Fruit fly (Drosophila melanogaster) whole organism, embryonic: ENCODE data around the gene CG3165.

ENCODE experiments used
- Antp ChIP-seq: fragments of 200-800 bp; sonication (Bioruptor generic); optimal IDR thresholded peaks from 3 replicates; lab custom pipeline; 2016; ENCODE audit warnings: missing biosample characterization, missing genetic modification characterization
- CG11504 ChIP-seq: fragments of 200-800 bp; sonication (Bioruptor generic); optimal IDR thresholded peaks from 3 replicates; lab custom pipeline; 2019; ENCODE audit warnings: missing biosample characterization, mild to moderate bottlenecking, missing genetic modification characterization, moderate library complexity
- CG12155 ChIP-seq: fragments of 200-800 bp; sonication (Bioruptor generic); optimal IDR thresholded peaks from 3 replicates; lab custom pipeline; 2016; ENCODE audit warnings: missing biosample characterization, missing genetic modification characterization
- CG12219 ChIP-seq: fragments of 200-800 bp; sonication (Bioruptor generic); optimal IDR thresholded peaks from 3 replicates; lab custom pipeline; 2018; ENCODE audit warnings: missing biosample characterization, mild to moderate bottlenecking, missing genetic modification characterization
- CG12769 ChIP-seq: fragments of 200-800 bp; sonication (Bioruptor generic); optimal IDR thresholded peaks from 2 replicates; lab custom pipeline; 2019; ENCODE audit warnings: missing biosample characterization, mild to moderate bottlenecking, missing genetic modification characterization, moderate library complexity
- CG13624 ChIP-seq: fragments of 200-800 bp; sonication (Bioruptor generic); optimal IDR thresholded peaks from 2 replicates; lab custom pipeline; 2016; ENCODE audit warnings: missing biosample characterization, missing genetic modification characterization
- CG13894 ChIP-seq: fragments of 200-800 bp; sonication (Bioruptor generic); optimal IDR thresholded peaks from 3 replicates; lab custom pipeline; 2018; ENCODE audit warnings: missing biosample characterization, mild to moderate bottlenecking, missing genetic modification characterization, moderate library complexity
- CG1792 ChIP-seq: fragments of 200-800 bp; sonication (Bioruptor generic); optimal IDR thresholded peaks from 2 replicates; lab custom pipeline; 2016; ENCODE audit warnings: missing biosample characterization, missing genetic modification characterization
- CG2120 ChIP-seq: fragments of 200-800 bp; sonication (Bioruptor generic); optimal IDR thresholded peaks from 3 replicates; lab custom pipeline; 2016; ENCODE audit warnings: missing biosample characterization, missing genetic modification characterization
- CG31365 ChIP-seq: fragments of 200-800 bp; sonication (Bioruptor generic); optimal IDR thresholded peaks from 2 replicates; lab custom pipeline; 2018; ENCODE audit warnings: missing biosample characterization, mild to moderate bottlenecking, missing genetic modification characterization
- CG42726 ChIP-seq: fragments of 200-800 bp; sonication (Bioruptor generic); IDR thresholded peaks from 2 replicates; pipeline ENCODE4 v1.3.6; 2022; ENCODE audit warnings: missing biosample characterization, missing genetic modification characterization; ENCODE audit not compliant: partially characterized antibody
- CG4424 ChIP-seq: fragments of 200-800 bp; sonication (Bioruptor generic); optimal IDR thresholded peaks from 3 replicates; lab custom pipeline; 2016; ENCODE audit warnings: missing biosample characterization, missing genetic modification characterization
- CG4707 ChIP-seq: fragments of 200-800 bp; sonication (Bioruptor generic); optimal IDR thresholded peaks from 2 replicates; lab custom pipeline; 2018; ENCODE audit warnings: missing biosample characterization, mild to moderate bottlenecking, missing genetic modification characterization, moderate library complexity
- CG8281 ChIP-seq: fragments of 200-800 bp; sonication (Bioruptor generic); optimal IDR thresholded peaks from 2 replicates; lab custom pipeline; 2018; ENCODE audit warnings: missing biosample characterization, mild to moderate bottlenecking, missing genetic modification characterization, moderate library complexity
- Chrac-16 ChIP-seq: fragments of 200-800 bp; sonication (Bioruptor generic); optimal IDR thresholded peaks from 3 replicates; lab custom pipeline; 2016; ENCODE audit warnings: missing biosample characterization, missing genetic modification characterization
- CoRest ChIP-seq: fragments of 200-800 bp; sonication (Bioruptor generic); optimal IDR thresholded peaks from 3 replicates; lab custom pipeline; 2018; ENCODE audit warnings: missing biosample characterization, mild to moderate bottlenecking, missing genetic modification characterization, moderate library complexity
- Fer1 ChIP-seq: fragments of 200-800 bp; sonication (Bioruptor generic); optimal IDR thresholded peaks from 2 replicates; lab custom pipeline; 2017; ENCODE audit warnings: missing biosample characterization, mild to moderate bottlenecking, missing genetic modification characterization
- Fer3 ChIP-seq: fragments of 200-800 bp; sonication (Bioruptor generic); optimal IDR thresholded peaks from 2 replicates; lab custom pipeline; 2018; ENCODE audit warnings: missing biosample characterization, mild to moderate bottlenecking, missing genetic modification characterization, moderate library complexity
- HHEX ChIP-seq: fragments of 200-800 bp; sonication (Bioruptor generic); optimal IDR thresholded peaks from 3 replicates; lab custom pipeline; 2017; ENCODE audit warnings: missing biosample characterization, mild to moderate bottlenecking, missing genetic modification characterization, missing genetic modification reagents
- HmgD ChIP-seq: fragments of 200-800 bp; sonication (Bioruptor generic); optimal IDR thresholded peaks from 3 replicates; lab custom pipeline; 2016; ENCODE audit warnings: missing biosample characterization, missing genetic modification characterization
- Hmr ChIP-seq: fragments of 200-800 bp; sonication (Bioruptor generic); optimal IDR thresholded peaks from 3 replicates; lab custom pipeline; 2017; ENCODE audit warnings: mild to moderate bottlenecking, missing biosample characterization, missing genetic modification reagents, missing genetic modification characterization
- Med ChIP-seq: fragments of 200-800 bp; sonication (Bioruptor generic); peaks from one replicate; lab custom pipeline; 2016; ENCODE audit warnings: missing biosample characterization, missing genetic modification characterization, mild to moderate bottlenecking, inconsistent platforms, moderate library complexity
- Myb ChIP-seq: fragments of 200-800 bp; sonication (Bioruptor generic); optimal IDR thresholded peaks from 2 replicates; lab custom pipeline; 2016; ENCODE audit warnings: missing biosample characterization, missing genetic modification characterization
- NC2β ChIP-seq: fragments of 200-800 bp; sonication (Bioruptor generic); optimal IDR thresholded peaks from 2 replicates; lab custom pipeline; 2016; ENCODE audit warnings: missing biosample characterization, missing genetic modification characterization
- Sox102F ChIP-seq: fragments of 200-800 bp; sonication (Bioruptor generic); optimal IDR thresholded peaks from 2 replicates; lab custom pipeline; 2018; ENCODE audit warnings: missing biosample characterization, mild to moderate bottlenecking, missing genetic modification characterization, moderate library complexity
- Trl ChIP-seq, 3 experiments: fragments of >200 bp in 2 of 3; fragments of 200-800 bp in 1 of 3; sonication (Bioruptor generic) in 1 of 3; optimal IDR thresholded peaks; 2 replicates in 1 of 3; 3 replicates in 2 of 3; lab custom pipeline; 2016 to 2017; ENCODE audit warnings: missing biosample characterization in 1 of 3, missing genetic modification characterization in 1 of 3
- Usf ChIP-seq: fragments of 200-800 bp; sonication (Bioruptor generic); optimal IDR thresholded peaks from 2 replicates; lab custom pipeline; 2017; ENCODE audit warnings: missing genotype, missing biosample characterization, missing genetic modification characterization
- al ChIP-seq: fragments of 200-800 bp; sonication (Bioruptor generic); IDR thresholded peaks from 2 replicates; pipeline ENCODE4 v1.3.6; 2022; ENCODE audit warnings: missing biosample characterization, missing genetic modification characterization
- bsh ChIP-seq, 2 experiments: fragments of 200-800 bp; sonication (Bioruptor generic); optimal IDR thresholded peaks; 2 replicates each; lab custom pipeline; 2017 to 2018; ENCODE audit warnings: mild to moderate bottlenecking in 2 of 2, missing biosample characterization in 2 of 2, missing genetic modification characterization in 2 of 2, moderate library complexity in 1 of 2
- cad ChIP-seq: fragments of >200 bp; optimal IDR thresholded peaks from 2 replicates; lab custom pipeline; 2017; ENCODE audit warnings: missing biosample characterization, missing genetic modification characterization
- crc ChIP-seq: fragments of 200-800 bp; sonication (Bioruptor generic); optimal IDR thresholded peaks from 2 replicates; lab custom pipeline; 2016; ENCODE audit warnings: missing biosample characterization, missing genetic modification characterization
- dmrt99B ChIP-seq: fragments of 200-800 bp; sonication (Bioruptor generic); optimal IDR thresholded peaks from 2 replicates; lab custom pipeline; 2018; ENCODE audit warnings: missing biosample characterization, mild to moderate bottlenecking, missing genetic modification characterization, moderate library complexity
- dysf ChIP-seq: fragments of 200-800 bp; sonication (Bioruptor generic); IDR thresholded peaks from 3 replicates; pipeline ENCODE4 v1.3.6; 2022; ENCODE audit warnings: missing biosample characterization, missing genetic modification characterization
- gsb ChIP-seq: fragments of 200-800 bp; sonication (Bioruptor generic); IDR thresholded peaks from 2 replicates; pipeline ENCODE4 v1.3.6; 2022; ENCODE audit warnings: missing biosample characterization, missing genetic modification characterization
- hkb ChIP-seq, 2 experiments: fragments of 200-800 bp in 1 of 2; fragments of >200 bp in 1 of 2; sonication (Bioruptor generic) in 1 of 2; IDR thresholded peaks in 1 of 2; optimal IDR thresholded peaks in 1 of 2; 2 replicates each; pipeline versions ENCODE4 v1.3.6 to Lab custom; 2017 to 2022; ENCODE audit warnings: missing biosample characterization in 1 of 2, missing genetic modification characterization in 1 of 2
- jigr1 ChIP-seq: fragments of 200-800 bp; sonication (Bioruptor generic); IDR thresholded peaks from 3 replicates; pipeline ENCODE4 v1.3.6; 2022; ENCODE audit warnings: missing biosample characterization, missing genetic modification characterization
- lilli ChIP-seq: fragments of 200-800 bp; sonication (Bioruptor generic); optimal IDR thresholded peaks from 3 replicates; lab custom pipeline; 2016; ENCODE audit warnings: missing biosample characterization, missing genetic modification characterization
- maf-S ChIP-seq: fragments of 200-800 bp; sonication (Bioruptor generic); optimal IDR thresholded peaks from 2 replicates; lab custom pipeline; 2016; ENCODE audit warnings: missing biosample characterization, missing genetic modification characterization
- p53 ChIP-seq: fragments of 200-800 bp; sonication (Bioruptor generic); optimal IDR thresholded peaks from 2 replicates; lab custom pipeline; 2016; ENCODE audit warnings: missing biosample characterization, missing genetic modification characterization
- pan ChIP-seq, 4 experiments: fragments of >200 bp in 3 of 4; fragments of 200-800 bp in 1 of 4; sonication (Bioruptor generic) in 1 of 4; optimal IDR thresholded peaks in 3 of 4; IDR thresholded peaks in 1 of 4; 2 replicates each; pipeline versions ENCODE4 v1.3.6 to Lab custom; 2017 to 2022; ENCODE audit warnings: missing biosample characterization in 2 of 4, missing genetic modification characterization in 2 of 4, mixed read lengths in 1 of 4
- pfk ChIP-seq: fragments of 200-800 bp; sonication (Bioruptor generic); optimal IDR thresholded peaks from 2 replicates; lab custom pipeline; 2018; ENCODE audit warnings: missing biosample characterization, mild to moderate bottlenecking, missing genetic modification characterization, moderate library complexity
- sd ChIP-seq: fragments of 200-800 bp; sonication (Bioruptor generic); optimal IDR thresholded peaks from 3 replicates; lab custom pipeline; 2018; ENCODE audit warnings: missing biosample characterization, mild to moderate bottlenecking, missing genetic modification characterization, moderate library complexity
- sens ChIP-seq: fragments of 200-800 bp; sonication (Bioruptor generic); peaks from one replicate; lab custom pipeline; 2016; ENCODE audit warnings: missing biosample characterization, missing genetic modification characterization
- slbo ChIP-seq: fragments of 200-800 bp; sonication (Bioruptor generic); IDR thresholded peaks from 2 replicates; pipeline ENCODE4 v1.3.6; 2022; ENCODE audit warnings: missing biosample characterization, missing genetic modification characterization
- sna ChIP-seq: fragments of 200-800 bp; sonication (Bioruptor generic); IDR thresholded peaks from 2 replicates; pipeline ENCODE4 v1.3.6; 2022; ENCODE audit warnings: missing biosample characterization, missing genetic modification characterization; ENCODE audit not compliant: partially characterized antibody
- stc ChIP-seq: fragments of 200-800 bp; sonication (Bioruptor generic); IDR thresholded peaks from 2 replicates; pipeline ENCODE4 v1.3.6; 2022; ENCODE audit warnings: missing biosample characterization, missing genetic modification characterization
- toy ChIP-seq: fragments of 200-800 bp; sonication (Bioruptor generic); IDR thresholded peaks from 2 replicates; pipeline ENCODE4 v1.3.6; 2022; ENCODE audit warnings: missing biosample characterization, missing genetic modification characterization
- unc-4 ChIP-seq: fragments of 200-800 bp; sonication (Bioruptor generic); IDR thresholded peaks from 2 replicates; pipeline ENCODE4 v1.3.6; 2022; ENCODE audit warnings: missing biosample characterization, missing genetic modification characterization; ENCODE audit not compliant: partially characterized antibody
- z ChIP-seq: fragments of 200-800 bp; sonication (Bioruptor generic); IDR thresholded peaks from 3 replicates; pipeline ENCODE4 v1.3.6; 2022; ENCODE audit warnings: missing biosample characterization, missing genetic modification characterization
- zfh1 ChIP-seq: fragments of 200-800 bp; sonication (Bioruptor generic); IDR thresholded peaks from 3 replicates; pipeline ENCODE4 v1.3.6; 2022; ENCODE audit warnings: missing biosample characterization, missing genetic modification characterization

Gene CG3165

DNA sequence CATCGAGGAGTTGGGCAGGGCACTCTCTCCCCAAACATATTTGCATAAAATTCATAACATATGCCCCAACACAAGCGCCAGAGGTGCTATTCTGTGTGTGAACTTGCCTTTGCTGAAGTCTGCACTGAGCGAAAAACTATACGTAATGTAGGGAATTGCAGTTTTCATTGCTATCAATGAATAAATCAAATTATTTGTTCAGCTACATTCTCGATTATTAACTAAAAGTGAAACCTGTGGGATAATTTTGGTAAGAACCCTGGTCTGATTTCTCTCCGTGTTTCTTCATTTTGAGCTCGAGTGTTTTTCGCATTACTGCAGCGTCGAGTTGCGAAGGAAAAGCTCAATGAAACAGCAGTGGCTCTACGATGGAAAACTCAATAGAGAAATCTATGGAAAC is 34.3 kb upstream of the CG3165 start (continued):
- no peak for TF ChIP-seq unc-4
- no peak for TF ChIP-seq sd (tag; lab: Kevin White, UChicago)
- TF ChIP-seq Med = peak; percentile 82
- peak; percentile 47; the same call in 1 of the 2 replicates for TF ChIP-seq slbo (GFP tag; lab: Robert Waterston, UW)
- TF ChIP-seq sna (GFP tag; lab: Robert Waterston, UW) = no peak
- peak; percentile 29 for TF ChIP-seq dmrt99B (tag; lab: Kevin White, UChicago)
- no peak for TF ChIP-seq Antp (GFP tag; lab: Kevin White, UChicago)
- TF ChIP-seq Trl (optimal IDR thresholded peaks at IDR 0.05; lab: Kevin White, UChicago) = no peak
- no peak for TF ChIP-seq Trl (GFP tag; optimal IDR thresholded peaks at IDR 0.05; lab: Kevin White, UChicago)
- peak; percentile 64 for TF ChIP-seq sens (GFP tag; lab: Kevin White, UChicago)
- TF ChIP-seq CG12155 (GFP tag; lab: Kevin White, UChicago) = no peak
- TF ChIP-seq Myb = no peak
- TF ChIP-seq Sox102F (GFP tag; lab: Kevin White, UChicago) = peak; percentile 8
- TF ChIP-seq NC2β (GFP tag; lab: Kevin White, UChicago) = no peak
- no peak for TF ChIP-seq gsb (GFP tag; lab: Robert Waterston, UW)
- no peak for TF ChIP-seq CG13894 (tag; lab: Kevin White, UChicago)
- TF ChIP-seq CG42726 = no peak
- TF ChIP-seq Fer3 (tag; lab: Kevin White, UChicago) = no peak
- TF ChIP-seq crc (GFP tag; lab: Kevin White, UChicago) = no peak
- no peak for TF ChIP-seq CG12769 (tag; lab: Kevin White, UChicago)
- TF ChIP-seq HmgD (GFP tag; lab: Kevin White, UChicago) = no peak
- TF ChIP-seq z (GFP tag; lab: Robert Waterston, UW) = no peak
- peak; percentile 33 for TF ChIP-seq CG11504 (tag; lab: Kevin White, UChicago)
- TF ChIP-seq Fer1 (GFP tag; lab: Kevin White, UChicago) = peak; percentile 31
- TF ChIP-seq Hmr = peak; percentile 19
- no peak for TF ChIP-seq cad
- no peak for TF ChIP-seq CoRest
- peak; percentile 56 for TF ChIP-seq lilli (GFP tag; lab: Kevin White, UChicago)
- TF ChIP-seq dysf (GFP tag; lab: Robert Waterston, UW) = 0 out of 3 replicates have a peak, but pooled peaks have one; percentile 9
- no peak for TF ChIP-seq CG4707 (GFP tag; lab: Kevin White, UChicago)
- no peak for TF ChIP-seq CG13624 (GFP tag; lab: Kevin White, UChicago)
- no peak for TF ChIP-seq CG1792 (GFP tag; lab: Kevin White, UChicago)
- no peak for TF ChIP-seq CG31365
- no peak for TF ChIP-seq HHEX (GFP tag; lab: Kevin White, UChicago)
- no peak for TF ChIP-seq jigr1
- TF ChIP-seq al = no peak
- TF ChIP-seq maf-S = no peak
- TF ChIP-seq Chrac-16 (GFP tag; lab: Kevin White, UChicago) = no peak
- TF ChIP-seq bsh (GFP tag; optimal IDR thresholded peaks at IDR 0.05; lab: Kevin White, UChicago) = peak in 1 of 2 experiments; percentile 1
- TF ChIP-seq p53 = no peak
- peak; percentile 31 for TF ChIP-seq CG2120
- no peak for TF ChIP-seq toy (GFP tag; lab: Robert Waterston, UW)
- no peak for TF ChIP-seq zfh1 (GFP tag; lab: Robert Waterston, UW)
- no peak for TF ChIP-seq pan (optimal IDR thresholded peaks at IDR 0.05; lab: Kevin White, UChicago)
- peak in 1 of 2 experiments; percentile 34 for TF ChIP-seq pan (GFP tag; optimal IDR thresholded peaks at IDR 0.05 in 1 of 2, IDR thresholded peaks at IDR 0.05 in 1 of 2)
- no peak for TF ChIP-seq stc (GFP tag; lab: Robert Waterston, UW)
- TF ChIP-seq hkb (optimal IDR thresholded peaks at IDR 0.05; lab: Kevin White, UChicago) = no peak
- no peak for TF ChIP-seq hkb (GFP tag; IDR thresholded peaks at IDR 0.05; lab: Robert Waterston, UW)
- no peak for TF ChIP-seq CG8281
- TF ChIP-seq CG4424 (GFP tag; lab: Kevin White, UChicago) = no peak
- no peak for TF ChIP-seq Usf (GFP tag; lab: Kevin White, UChicago)
- no peak for TF ChIP-seq CG12219
- no peak for TF ChIP-seq pfk
